Fruit fly (Drosophila melanogaster) whole organism, embryonic: ENCODE data around the gene CG7329.

Experiments
- Ada2b ChIP-seq: fragments of 200-800 bp; sonication (Bioruptor generic); IDR thresholded peaks from 2 replicates; pipeline ENCODE4 v1.3.6; 2022; ENCODE audit warnings: missing biosample characterization, missing genetic modification characterization
- Aef1 ChIP-seq: fragments of 200-800 bp; sonication (Bioruptor generic); IDR thresholded peaks from 3 replicates; pipeline ENCODE4 v1.3.6; 2022; ENCODE audit warnings: missing biosample characterization, missing genetic modification characterization
- Asciz ChIP-seq: fragments of 200-800 bp; sonication (Bioruptor generic); optimal IDR thresholded peaks from 2 replicates; lab custom pipeline; 2017; ENCODE audit warnings: missing biosample characterization, mild to moderate bottlenecking, missing genetic modification characterization, missing genetic modification reagents
- Awh ChIP-seq: fragments of 200-800 bp; sonication (Bioruptor generic); IDR thresholded peaks from 2 replicates; pipeline ENCODE4, ENCODE4 v1.3.6; 2022; ENCODE audit warnings: missing biosample characterization, missing genetic modification characterization
- CG10267 ChIP-seq: fragments of 200-800 bp; sonication (Bioruptor generic); optimal IDR thresholded peaks from 2 replicates; lab custom pipeline; 2018; ENCODE audit warnings: missing biosample characterization, mild to moderate bottlenecking, missing genetic modification characterization, moderate library complexity
- CG11695 ChIP-seq: fragments of 200-800 bp; sonication (Bioruptor generic); IDR thresholded peaks from 3 replicates; pipeline ENCODE4 v1.3.6; 2022; ENCODE audit warnings: missing biosample characterization, missing genetic modification characterization
- CG12155 ChIP-seq: fragments of 200-800 bp; sonication (Bioruptor generic); optimal IDR thresholded peaks from 3 replicates; lab custom pipeline; 2016; ENCODE audit warnings: missing biosample characterization, missing genetic modification characterization
- CG12236 ChIP-seq: fragments of 200-800 bp; sonication (Bioruptor generic); optimal IDR thresholded peaks from 2 replicates; lab custom pipeline; 2016; ENCODE audit warnings: missing biosample characterization, missing genetic modification characterization
- CG13296 ChIP-seq: fragments of 200-800 bp; sonication (Bioruptor generic); optimal IDR thresholded peaks from 3 replicates; lab custom pipeline; 2018; ENCODE audit warnings: missing biosample characterization, mild to moderate bottlenecking, missing genetic modification characterization
- CG13424 ChIP-seq: fragments of 200-800 bp; sonication (Bioruptor generic); optimal IDR thresholded peaks from 2 replicates; lab custom pipeline; 2019; ENCODE audit warnings: missing biosample characterization, mild to moderate bottlenecking, missing genetic modification characterization, moderate library complexity
- CG14441 ChIP-seq: fragments of 200-800 bp; sonication (Bioruptor generic); IDR thresholded peaks from 2 replicates; pipeline ENCODE4 v1.3.6; 2022; ENCODE audit warnings: missing biosample characterization, missing genetic modification characterization
- CG1529 ChIP-seq: fragments of 200-800 bp; sonication (Bioruptor generic); optimal IDR thresholded peaks from 3 replicates; lab custom pipeline; 2018; ENCODE audit warnings: missing biosample characterization, missing genetic modification characterization
- CG15696 ChIP-seq: fragments of 200-800 bp; sonication (Bioruptor generic); optimal IDR thresholded peaks from 2 replicates; lab custom pipeline; 2019; ENCODE audit warnings: missing biosample characterization, mild to moderate bottlenecking, missing genetic modification characterization, moderate library complexity
- CG17385 ChIP-seq: fragments of 200-800 bp; sonication (Bioruptor generic); optimal IDR thresholded peaks from 3 replicates; lab custom pipeline; 2018; ENCODE audit warnings: missing biosample characterization, mild to moderate bottlenecking, missing genetic modification characterization
- CG18619 ChIP-seq: fragments of 200-800 bp; sonication (Bioruptor generic); optimal IDR thresholded peaks from 3 replicates; lab custom pipeline; 2017; ENCODE audit warnings: missing biosample characterization, mild to moderate bottlenecking, missing genetic modification characterization
- CG2889 ChIP-seq: fragments of 200-800 bp; sonication (Bioruptor generic); IDR thresholded peaks from 3 replicates; pipeline ENCODE4 v1.3.6; 2022; ENCODE audit warnings: missing biosample characterization, missing genetic modification characterization
- CG32532 ChIP-seq: fragments of 200-800 bp; sonication (Bioruptor generic); IDR thresholded peaks from 2 replicates; pipeline ENCODE4 v1.3.6; 2022; ENCODE audit warnings: missing biosample characterization, missing genetic modification characterization
- CG3281 ChIP-seq: fragments of 200-800 bp; sonication (Bioruptor generic); optimal IDR thresholded peaks from 3 replicates; lab custom pipeline; 2017; ENCODE audit warnings: missing biosample characterization, mild to moderate bottlenecking, missing genetic modification characterization
- CG43689 ChIP-seq: fragments of 200-800 bp; sonication (Bioruptor generic); IDR thresholded peaks from 2 replicates; pipeline ENCODE4 v1.3.6; 2022; ENCODE audit warnings: missing biosample characterization, missing genetic modification characterization
- CG4424 ChIP-seq: fragments of 200-800 bp; sonication (Bioruptor generic); optimal IDR thresholded peaks from 3 replicates; lab custom pipeline; 2016; ENCODE audit warnings: missing biosample characterization, missing genetic modification characterization
- CG8281 ChIP-seq: fragments of 200-800 bp; sonication (Bioruptor generic); optimal IDR thresholded peaks from 2 replicates; lab custom pipeline; 2018; ENCODE audit warnings: missing biosample characterization, mild to moderate bottlenecking, missing genetic modification characterization, moderate library complexity
- CG8290 ChIP-seq, 3 experiments: fragments of 200-800 bp; sonication (Bioruptor generic); optimal IDR thresholded peaks; 2 replicates each; lab custom pipeline; 2016 to 2019; ENCODE audit warnings: missing biosample characterization in 3 of 3, missing genetic modification characterization in 3 of 3, mild to moderate bottlenecking in 2 of 3, moderate library complexity in 1 of 3
- CG9437 ChIP-seq: fragments of 200-800 bp; sonication (Bioruptor generic); optimal IDR thresholded peaks from 2 replicates; lab custom pipeline; 2018; ENCODE audit warnings: missing biosample characterization, mild to moderate bottlenecking, missing genetic modification characterization
- CG9727 ChIP-seq: fragments of 200-800 bp; sonication (Bioruptor generic); optimal IDR thresholded peaks from 3 replicates; lab custom pipeline; 2017; ENCODE audit warnings: missing biosample characterization, mild to moderate bottlenecking, missing genetic modification characterization
- D19B ChIP-seq: fragments of 200-800 bp; sonication (Bioruptor generic); optimal IDR thresholded peaks from 2 replicates; lab custom pipeline; 2017; ENCODE audit warnings: missing biosample characterization, mild to moderate bottlenecking, missing genetic modification characterization
- HHEX ChIP-seq: fragments of 200-800 bp; sonication (Bioruptor generic); optimal IDR thresholded peaks from 3 replicates; lab custom pipeline; 2017; ENCODE audit warnings: missing biosample characterization, mild to moderate bottlenecking, missing genetic modification characterization, missing genetic modification reagents
- Hr51 ChIP-seq, 2 experiments: fragments of 200-800 bp; sonication (Bioruptor generic); optimal IDR thresholded peaks; 2 replicates in 1 of 2; 3 replicates in 1 of 2; lab custom pipeline; 2016 to 2018; ENCODE audit warnings: missing biosample characterization in 2 of 2, missing genetic modification characterization in 2 of 2, mild to moderate bottlenecking in 1 of 2, moderate library complexity in 1 of 2
- Hr78 ChIP-seq, 2 experiments: fragments of 200-800 bp in 1 of 2; fragments of >200 bp in 1 of 2; sonication (Bioruptor generic) in 1 of 2; optimal IDR thresholded peaks; 2 replicates each; lab custom pipeline; 2017 to 2019; ENCODE audit warnings: missing biosample characterization in 2 of 2, missing genetic modification characterization in 2 of 2, mild to moderate bottlenecking in 1 of 2, moderate library complexity in 1 of 2
- Jarid2 ChIP-seq: fragments of 200-800 bp; sonication (Bioruptor generic); optimal IDR thresholded peaks from 3 replicates; lab custom pipeline; 2017; ENCODE audit warnings: mild to moderate bottlenecking, missing biosample characterization, missing genetic modification reagents, missing genetic modification characterization
- Optix ChIP-seq: fragments of 200-800 bp; sonication (Bioruptor generic); IDR thresholded peaks from 3 replicates; pipeline ENCODE4 v1.3.6; 2022; ENCODE audit warnings: missing biosample characterization, missing genetic modification characterization
- Sox100B ChIP-seq: fragments of 200-800 bp; sonication (Bioruptor generic); optimal IDR thresholded peaks from 3 replicates; lab custom pipeline; 2018; ENCODE audit warnings: missing biosample characterization, mild to moderate bottlenecking, missing genetic modification characterization
- ara ChIP-seq: fragments of 200-800 bp; sonication (Bioruptor generic); IDR thresholded peaks from 2 replicates; pipeline ENCODE4 v1.3.6; 2022; ENCODE audit warnings: missing biosample characterization, missing genetic modification characterization
- chif ChIP-seq, 2 experiments: fragments of 200-800 bp; sonication (Bioruptor generic); optimal IDR thresholded peaks; 3 replicates each; lab custom pipeline; 2016; ENCODE audit warnings: missing biosample characterization in 2 of 2, missing genetic modification characterization in 2 of 2
- chinmo ChIP-seq: fragments of 200-800 bp; sonication (Bioruptor generic); IDR thresholded peaks from 4 replicates; pipeline ENCODE4 v1.3.6; 2022; ENCODE audit warnings: missing biosample characterization, missing genetic modification characterization; ENCODE audit not compliant: partially characterized antibody
- da ChIP-seq: fragments of 200-800 bp; sonication (Bioruptor generic); optimal IDR thresholded peaks from 2 replicates; lab custom pipeline; 2016; ENCODE audit warnings: missing biosample characterization, missing genetic modification characterization
- dmrt99B ChIP-seq: fragments of 200-800 bp; sonication (Bioruptor generic); optimal IDR thresholded peaks from 2 replicates; lab custom pipeline; 2018; ENCODE audit warnings: missing biosample characterization, mild to moderate bottlenecking, missing genetic modification characterization, moderate library complexity
- esg ChIP-seq: fragments of 200-800 bp; sonication (Bioruptor generic); conservative IDR thresholded peaks from 2 replicates; pipeline ENCODE4 v1.3.6; 2022; ENCODE audit warnings: missing biosample characterization, missing genetic modification characterization
- fd96Cb ChIP-seq: fragments of 200-800 bp; sonication (Bioruptor generic); optimal IDR thresholded peaks from 2 replicates; lab custom pipeline; 2018; ENCODE audit warnings: missing biosample characterization, mild to moderate bottlenecking, missing genetic modification characterization, moderate library complexity
- grau ChIP-seq: fragments of 200-800 bp; optimal IDR thresholded peaks from 3 replicates; lab custom pipeline; 2019; ENCODE audit warnings: missing biosample characterization, mild to moderate bottlenecking, missing genetic modification characterization, moderate library complexity
- odd ChIP-seq: fragments of 200-800 bp; sonication (Bioruptor generic); optimal IDR thresholded peaks from 2 replicates; lab custom pipeline; 2017; ENCODE audit warnings: missing biosample characterization, mild to moderate bottlenecking, missing genetic modification characterization
- pita ChIP-seq: fragments of 200-800 bp; sonication (Bioruptor generic); optimal IDR thresholded peaks from 2 replicates; lab custom pipeline; 2017; ENCODE audit warnings: missing biosample characterization, mild to moderate bottlenecking, missing genetic modification characterization
- pros ChIP-seq: fragments of 200-800 bp; sonication (Bioruptor generic); optimal IDR thresholded peaks from 3 replicates; lab custom pipeline; 2019; ENCODE audit warnings: missing biosample characterization, mild to moderate bottlenecking, missing genetic modification characterization, moderate library complexity
- salm ChIP-seq: fragments of 200-800 bp; sonication (Bioruptor generic); optimal IDR thresholded peaks from 2 replicates; lab custom pipeline; 2018; ENCODE audit warnings: missing biosample characterization, mild to moderate bottlenecking, missing genetic modification characterization
- sens ChIP-seq: fragments of 200-800 bp; sonication (Bioruptor generic); peaks from one replicate; lab custom pipeline; 2016; ENCODE audit warnings: missing biosample characterization, missing genetic modification characterization
- slou ChIP-seq: fragments of 200-800 bp; sonication (Bioruptor generic); optimal IDR thresholded peaks from 3 replicates; lab custom pipeline; 2016; ENCODE audit warnings: missing biosample characterization, missing genetic modification characterization
- slp2 ChIP-seq: fragments of 200-800 bp; sonication (Bioruptor generic); optimal IDR thresholded peaks from 2 replicates; lab custom pipeline; 2016; ENCODE audit warnings: missing biosample characterization, missing genetic modification characterization
- sna ChIP-seq: fragments of 200-800 bp; sonication (Bioruptor generic); IDR thresholded peaks from 2 replicates; pipeline ENCODE4 v1.3.6; 2022; ENCODE audit warnings: missing biosample characterization, missing genetic modification characterization; ENCODE audit not compliant: partially characterized antibody
- tgo ChIP-seq: fragments of 200-800 bp; sonication (Bioruptor generic); IDR thresholded peaks from 3 replicates; pipeline ENCODE4 v1.3.6; 2022; ENCODE audit warnings: missing biosample characterization, missing genetic modification characterization

Gene CG7329

dm6 chr2L:10661490-10662240, 23.4 kb upstream of the CG7329 start, which contains the start of gene CG31871 (continued):
- TF ChIP-seq slou (GFP tag; lab: Kevin White, UChicago) = no peak
- TF ChIP-seq Aef1 (GFP tag; lab: Robert Waterston, UW) = peak; percentile 44; the same call in 1 of the 3 replicates
- peak; percentile 76 for TF ChIP-seq fd96Cb (tag; lab: Kevin White, UChicago)
- TF ChIP-seq D19B (GFP tag; lab: Kevin White, UChicago) = no peak
- peak; percentile 67 for TF ChIP-seq CG9727 (GFP tag; lab: Kevin White, UChicago)
- TF ChIP-seq slp2 (GFP tag; lab: Kevin White, UChicago) = no peak
- TF ChIP-seq grau (tag; lab: Kevin White, UChicago) = peak; percentile 83
- TF ChIP-seq CG12155 = peak; percentile 19
- TF ChIP-seq CG2889 (GFP tag; lab: Robert Waterston, UW) = peak; percentile 34; the same call in 2 of the 3 replicates
- peak; percentile 16 for TF ChIP-seq CG15696 (tag; lab: Kevin White, UChicago)
- peak; percentile 68 for TF ChIP-seq esg (GFP tag; lab: Robert Waterston, UW)
- no peak for TF ChIP-seq CG12236
- peak; percentile 75 for TF ChIP-seq CG4424 (GFP tag; lab: Kevin White, UChicago)
- TF ChIP-seq CG3281 (GFP tag; lab: Kevin White, UChicago) = peak; percentile 56
- peak; percentile 71 for TF ChIP-seq CG14441 (GFP tag; lab: Robert Waterston, UW)
- TF ChIP-seq CG32532 (GFP tag; lab: Robert Waterston, UW) = peak; percentile 69
- TF ChIP-seq CG13296 (GFP tag; lab: Kevin White, UChicago) = peak; percentile 74
- peak; percentile 42 for TF ChIP-seq Ada2b (GFP tag; lab: Robert Waterston, UW)
- TF ChIP-seq CG18619 (GFP tag; lab: Kevin White, UChicago) = peak; percentile 64
- peak; percentile 89 for TF ChIP-seq dmrt99B (tag; lab: Kevin White, UChicago)
- TF ChIP-seq ara (GFP tag; lab: Robert Waterston, UW) = peak; percentile 34; the same call in 1 of the 2 replicates
- no peak for TF ChIP-seq pita (GFP tag; lab: Kevin White, UChicago)
- TF ChIP-seq tgo = peak; percentile 77
- TF ChIP-seq Jarid2 (GFP tag; lab: Kevin White, UChicago) = peak; percentile 52
- peak; percentile 73 for TF ChIP-seq CG17385
- TF ChIP-seq Optix (GFP tag; lab: Robert Waterston, UW) = no peak
- TF ChIP-seq sens = peak; percentile 71
- TF ChIP-seq CG13424 (tag; lab: Kevin White, UChicago) = peak; percentile 86
- peak; percentile 71 for TF ChIP-seq HHEX
- peak; percentile 84 for TF ChIP-seq Sox100B
- peak; percentile 42 for TF ChIP-seq salm (tag; lab: Kevin White, UChicago)
- peak; percentile 77 for TF ChIP-seq Asciz (GFP tag; lab: Kevin White, UChicago)
- TF ChIP-seq Hr78 (GFP tag; optimal IDR thresholded peaks at IDR 0.05; lab: Kevin White, UChicago) = peak in 1 of 2 experiments; percentile 48
- TF ChIP-seq pros (GFP tag; lab: Kevin White, UChicago) = peak; percentile 11
- peak; percentile 59 for TF ChIP-seq odd (GFP tag; lab: Kevin White, UChicago)
- peak; percentile 35 for TF ChIP-seq CG1529
- no peak for TF ChIP-seq da
- peak in 1 of 2 experiments; percentile 91 for TF ChIP-seq Hr51 (GFP tag; optimal IDR thresholded peaks at IDR 0.05; lab: Kevin White, UChicago)
- peak; percentile 55 for TF ChIP-seq CG8281 (tag; lab: Kevin White, UChicago)
- peak; percentile 65 for TF ChIP-seq CG9437 (GFP tag; lab: Kevin White, UChicago)
- TF ChIP-seq Awh (GFP tag; lab: Robert Waterston, UW) = no peak
- 0 out of 2 replicates have a peak, but pooled peaks have one; percentile 15 for TF ChIP-seq CG43689 (GFP tag; lab: Robert Waterston, UW)
- peak; percentile 72 for TF ChIP-seq CG10267 (tag; lab: Kevin White, UChicago)
- peak in 1 of 2 experiments; percentile 12 for TF ChIP-seq chif (GFP tag; optimal IDR thresholded peaks at IDR 0.05; lab: Kevin White, UChicago)
- TF ChIP-seq CG8290 (GFP tag; optimal IDR thresholded peaks at IDR 0.05; lab: Kevin White, UChicago) = peak; percentile 9
- TF ChIP-seq CG8290 (tag; optimal IDR thresholded peaks at IDR 0.05; lab: Kevin White, UChicago) = no peak
- no peak for TF ChIP-seq sna (GFP tag; lab: Robert Waterston, UW)
- TF ChIP-seq CG11695 = peak; percentile 80; the same call in 2 of the 3 replicates
- no peak for TF ChIP-seq chinmo (GFP tag; lab: Robert Waterston, UW)
